Worm (Caenorhabditis elegans): ENCODE results near the gene C31B8.16.
"Not testable (repeated sequence)": the region's sequence is repeated elsewhere in the genome, so short reads cannot be mapped to it uniquely, and the experiment has no call there.

Gene C31B8.16

DNA sequence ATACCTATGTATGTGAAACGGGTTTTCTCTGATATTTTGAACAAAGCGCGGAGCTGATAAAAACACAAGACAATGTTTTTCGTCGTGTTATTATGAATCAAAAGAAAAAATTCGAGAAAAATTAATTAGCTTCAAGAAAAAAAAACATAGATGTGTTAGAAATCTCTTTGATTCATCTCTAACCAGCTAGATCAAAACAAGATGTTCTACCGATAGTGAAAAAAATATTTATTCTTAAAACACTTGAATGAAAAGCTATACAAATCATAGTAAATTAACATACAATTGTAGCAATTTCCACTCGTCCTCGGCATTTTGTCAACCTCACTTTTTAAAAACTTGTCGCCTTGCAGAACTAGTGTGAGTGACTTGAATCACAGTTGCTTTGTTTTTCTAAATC, 12.4 kb downstream of the C31B8.16 start:
- peak in 1 of 2 experiments; percentile 94 for TF ChIP-seq unc-62 (GFP tag; optimal IDR thresholded peaks at IDR 0.05 in 1 of 2)
- no peak for TF ChIP-seq unc-62 (tag; optimal IDR thresholded peaks at IDR 0.05)
- TF ChIP-seq madf-9 (GFP tag; conservative IDR thresholded peaks at IDR 0.05): no peak

DNA sequence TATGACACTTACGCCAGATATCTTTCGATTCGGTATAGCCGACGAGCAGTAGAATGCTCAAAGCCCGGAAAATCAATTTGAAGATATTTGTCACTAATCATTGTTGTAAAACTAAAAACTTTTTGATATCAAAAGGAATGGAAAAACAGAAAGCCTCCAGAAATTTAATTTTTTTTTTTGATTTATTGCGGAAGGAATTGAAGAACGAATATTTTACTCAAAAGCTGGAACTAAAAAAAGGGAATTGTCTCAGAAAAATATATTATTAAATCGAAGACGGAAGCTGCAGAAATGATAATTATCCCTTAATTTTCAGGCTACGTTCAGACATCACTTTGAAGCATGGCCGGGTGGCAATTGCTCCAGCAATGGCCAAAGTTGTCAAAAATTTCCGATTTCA, 14.0 kb downstream of the C31B8.16 start, which contains the start of gene srw-137:
TSS of gene srw-137 (minus strand) at position 101 of the 400 bp plus-strand sequence.
- TF ChIP-seq daf-16 (GFP tag; optimal IDR thresholded peaks at IDR 0.05) (no peak), daf-16 (tag; optimal IDR thresholded peaks at IDR 0.05) (no peak), nhr-6 (tag; optimal IDR thresholded peaks at IDR 0.05) (no peak), arid-1 (GFP tag; conservative IDR thresholded peaks at IDR 0.05) (no peak), dmd-9 (GFP tag; IDR thresholded peaks at IDR 0.05) (no peak), ceh-62 (tag; optimal IDR thresholded peaks at IDR 0.05) (no peak), Y105C5A.15 (GFP tag; IDR thresholded peaks at IDR 0.05) (no peak), D1046.2 (GFP tag; IDR thresholded peaks at IDR 0.05) (no peak), nhr-76 (tag; optimal IDR thresholded peaks at IDR 0.05) (no peak), ceh-28 (tag; optimal IDR thresholded peaks at IDR 0.05) (no peak), lin-13 (GFP tag; optimal IDR thresholded peaks at IDR 0.05) (no peak), gei-8 (GFP tag; optimal IDR thresholded peaks at IDR 0.05) (no peak), sdz-12 (GFP tag; optimal IDR thresholded peaks at IDR 0.05) (no peak), set-16 (GFP tag; IDR thresholded peaks at IDR 0.05) (no peak), vab-7 (GFP tag; IDR thresholded peaks at IDR 0.05) (no peak), snpc-1.2 (GFP tag; IDR thresholded peaks at IDR 0.05) (no peak)

DNA sequence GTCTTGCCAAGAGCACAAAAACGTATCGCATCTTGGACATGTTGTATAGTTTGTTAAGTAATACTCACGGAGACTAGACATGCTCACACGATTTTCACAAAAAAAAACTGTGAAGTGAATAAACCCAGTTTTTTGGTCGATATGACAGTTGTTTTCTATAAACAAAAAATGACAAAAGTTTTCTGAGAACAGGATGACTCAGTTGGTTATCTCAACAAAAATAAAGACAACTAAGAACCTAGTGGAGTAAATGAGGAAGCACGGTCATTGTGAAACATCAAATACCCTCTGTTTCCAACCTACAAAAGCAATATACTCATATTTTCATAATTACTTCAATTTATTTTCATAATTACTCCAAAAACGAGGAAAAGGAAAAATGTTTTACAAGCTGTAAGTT, 15.7 kb downstream of the C31B8.16 start, which contains the start of gene srh-87:
TSS of gene srh-87 (minus strand) at position 101 of the 400 bp plus-strand sequence.
- TF ChIP-seq nhr-6 (tag; optimal IDR thresholded peaks at IDR 0.05) (no peak), dmd-8 (GFP tag; IDR thresholded peaks at IDR 0.05) (no peak), lir-3 (tag; optimal IDR thresholded peaks at IDR 0.05) (no peak), pqm-1 (tag; optimal IDR thresholded peaks at IDR 0.05) (no peak), nhr-41 (GFP tag; IDR thresholded peaks at IDR 0.05) (no peak), daf-19 (GFP tag; conservative IDR thresholded peaks at IDR 0.05) (no peak), attf-4 (tag; optimal IDR thresholded peaks at IDR 0.05) (no peak), mep-1 (tag; optimal IDR thresholded peaks at IDR 0.05) (no peak), unc-39 (tag; optimal IDR thresholded peaks at IDR 0.05) (no peak), T26A8.4 (GFP tag; IDR thresholded peaks at IDR 0.05) (no peak), vab-7 (GFP tag; IDR thresholded peaks at IDR 0.05) (no peak), skn-1 (tag; optimal IDR thresholded peaks at IDR 0.05) (no peak), ctbp-1 (GFP tag; IDR thresholded peaks at IDR 0.05) (no peak), zag-1 (tag; optimal IDR thresholded peaks at IDR 0.05) (no peak), gei-8 (GFP tag; optimal IDR thresholded peaks at IDR 0.05) (no peak), dpl-1 (GFP tag; optimal IDR thresholded peaks at IDR 0.05) (no peak), nhr-48 (tag; optimal IDR thresholded peaks at IDR 0.05) (no peak), nhr-42 (GFP tag; IDR thresholded peaks at IDR 0.05) (no peak)

DNA sequence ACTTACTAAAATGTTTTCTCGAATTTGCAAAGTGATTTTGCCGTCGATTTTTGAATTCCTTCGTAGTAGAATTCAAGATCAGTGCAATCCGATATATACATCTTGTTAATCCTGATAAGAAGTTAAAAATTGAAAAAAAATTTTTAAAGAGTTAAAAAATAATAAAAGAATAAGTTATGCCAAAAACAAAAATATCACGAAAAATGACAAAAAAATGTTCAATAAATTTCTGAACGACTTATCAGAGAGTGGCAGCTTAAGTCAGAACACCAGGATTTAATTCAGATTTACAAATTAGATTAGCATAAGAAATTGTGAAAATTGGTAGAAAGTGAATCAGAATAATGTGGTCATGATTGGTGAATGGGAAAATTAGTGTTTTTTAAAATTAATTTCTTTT, 22.2 kb downstream of the C31B8.16 start, which contains the start of gene srw-122:
TSS of gene srw-122 (minus strand) at position 101 of the 400 bp plus-strand sequence.
- TF ChIP-seq egl-43 (GFP tag; IDR thresholded peaks at IDR 0.05); vab-7 (GFP tag; IDR thresholded peaks at IDR 0.05); ztf-11 (tag; optimal IDR thresholded peaks at IDR 0.05): not testable (repeated sequence)

DNA sequence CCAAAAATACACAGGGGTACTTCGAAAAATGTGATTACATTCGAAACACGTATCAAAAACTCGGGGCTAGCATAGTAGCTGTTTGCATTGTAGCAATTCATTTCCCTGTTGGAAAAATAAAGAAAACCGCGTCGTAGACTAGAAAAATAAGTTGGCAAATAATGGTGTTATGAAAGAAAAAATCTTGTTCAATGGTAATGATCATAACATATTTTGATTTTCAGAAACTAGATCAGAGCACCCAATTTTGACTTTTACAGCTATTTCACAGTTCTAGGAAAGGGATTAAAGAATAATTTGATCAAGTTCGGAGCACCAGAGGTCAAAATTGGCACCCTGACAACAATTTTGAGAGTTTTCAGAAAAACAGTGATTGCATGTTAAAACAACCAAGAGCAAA, 25.5 kb downstream of the C31B8.16 start, which contains the start of gene srh-248:
TSS of gene srh-248 (minus strand) at position 101 of the 400 bp plus-strand sequence.
- TF ChIP-seq tra-1 (GFP tag; IDR thresholded peaks at IDR 0.05); jun-1 (tag; optimal IDR thresholded peaks at IDR 0.05); gei-8 (GFP tag; optimal IDR thresholded peaks at IDR 0.05): not testable (repeated sequence)

Data from whole organism, L4 larva.